Fruit fly (Drosophila melanogaster) whole organism, embryonic: ENCODE data around the gene CG11668.

Experiments
- Atf-2 ChIP-seq: fragments of 200-800 bp; sonication (Bioruptor generic); optimal IDR thresholded peaks from 2 replicates; lab custom pipeline; 2016; ENCODE audit warnings: missing biosample characterization, missing genetic modification characterization
- Bgb ChIP-seq: fragments of 200-800 bp; sonication (Bioruptor generic); IDR thresholded peaks from 2 replicates; pipeline ENCODE4 v1.3.6; 2022; ENCODE audit warnings: missing biosample characterization, missing genetic modification characterization; ENCODE audit not compliant: partially characterized antibody
- CG10462 ChIP-seq: fragments of 200-800 bp; sonication (Bioruptor generic); optimal IDR thresholded peaks from 2 replicates; lab custom pipeline; 2016; ENCODE audit warnings: missing biosample characterization, missing genetic modification characterization
- CG11560 ChIP-seq: fragments of 200-800 bp; sonication (Bioruptor generic); IDR thresholded peaks from 3 replicates; pipeline ENCODE4 v1.3.6; 2022; ENCODE audit warnings: missing biosample characterization, missing genetic modification characterization
- CG11695 ChIP-seq: fragments of 200-800 bp; sonication (Bioruptor generic); IDR thresholded peaks from 3 replicates; pipeline ENCODE4 v1.3.6; 2022; ENCODE audit warnings: missing biosample characterization, missing genetic modification characterization
- CG12942 ChIP-seq: fragments of 200-800 bp; sonication (Bioruptor generic); optimal IDR thresholded peaks from 3 replicates; lab custom pipeline; 2016; ENCODE audit warnings: missing biosample characterization, missing genetic modification characterization
- CG13123 ChIP-seq: fragments of 200-800 bp; sonication (Bioruptor generic); optimal IDR thresholded peaks from 2 replicates; lab custom pipeline; 2016; ENCODE audit warnings: missing biosample characterization, missing genetic modification characterization
- CG13894 ChIP-seq: fragments of 200-800 bp; sonication (Bioruptor generic); optimal IDR thresholded peaks from 3 replicates; lab custom pipeline; 2018; ENCODE audit warnings: missing biosample characterization, mild to moderate bottlenecking, missing genetic modification characterization, moderate library complexity
- CG1529 ChIP-seq: fragments of 200-800 bp; sonication (Bioruptor generic); optimal IDR thresholded peaks from 3 replicates; lab custom pipeline; 2018; ENCODE audit warnings: missing biosample characterization, missing genetic modification characterization
- CG17328 ChIP-seq: fragments of 200-800 bp; sonication (Bioruptor generic); IDR thresholded peaks from 2 replicates; pipeline ENCODE4 v1.3.6; 2022; ENCODE audit warnings: missing biosample characterization, missing genetic modification characterization
- CG18476 ChIP-seq: fragments of 200-800 bp; sonication (Bioruptor generic); optimal IDR thresholded peaks from 2 replicates; lab custom pipeline; 2016; ENCODE audit warnings: missing biosample characterization, mild to moderate bottlenecking, missing genetic modification characterization
- CG2120 ChIP-seq: fragments of 200-800 bp; sonication (Bioruptor generic); optimal IDR thresholded peaks from 3 replicates; lab custom pipeline; 2016; ENCODE audit warnings: missing biosample characterization, missing genetic modification characterization
- CG2129 ChIP-seq: fragments of 200-800 bp; sonication (Bioruptor generic); IDR thresholded peaks from 2 replicates; pipeline ENCODE4 v1.3.6; 2022; ENCODE audit warnings: missing biosample characterization, missing genetic modification characterization; ENCODE audit not compliant: partially characterized antibody
- CG42726 ChIP-seq: fragments of 200-800 bp; sonication (Bioruptor generic); IDR thresholded peaks from 2 replicates; pipeline ENCODE4 v1.3.6; 2022; ENCODE audit warnings: missing biosample characterization, missing genetic modification characterization; ENCODE audit not compliant: partially characterized antibody
- CG5180 ChIP-seq: fragments of 200-800 bp; sonication (Bioruptor generic); optimal IDR thresholded peaks from 3 replicates; lab custom pipeline; 2017; ENCODE audit warnings: missing biosample characterization, missing genetic modification characterization, mild to moderate bottlenecking, moderate library complexity, missing genetic modification reagents
- CG6765 ChIP-seq: fragments of 200-800 bp; sonication (Bioruptor generic); optimal IDR thresholded peaks from 3 replicates; lab custom pipeline; 2017; ENCODE audit warnings: missing biosample characterization, mild to moderate bottlenecking, missing genetic modification characterization
- CG8281 ChIP-seq: fragments of 200-800 bp; sonication (Bioruptor generic); optimal IDR thresholded peaks from 2 replicates; lab custom pipeline; 2018; ENCODE audit warnings: missing biosample characterization, mild to moderate bottlenecking, missing genetic modification characterization, moderate library complexity
- CG8388 ChIP-seq: fragments of 200-800 bp; sonication (Bioruptor generic); optimal IDR thresholded peaks from 2 replicates; lab custom pipeline; 2019; ENCODE audit warnings: missing biosample characterization, mild to moderate bottlenecking, missing genetic modification characterization, moderate library complexity
- CG9609 ChIP-seq: fragments of 200-800 bp; sonication (Bioruptor generic); optimal IDR thresholded peaks from 3 replicates; lab custom pipeline; 2016; ENCODE audit warnings: missing biosample characterization, missing genetic modification characterization
- CHES-1-like ChIP-seq: fragments of 200-800 bp; sonication (Bioruptor generic); optimal IDR thresholded peaks from 2 replicates; lab custom pipeline; 2016; ENCODE audit warnings: missing biosample characterization, missing genetic modification characterization
- D ChIP-seq, 2 experiments: fragments of 200-800 bp in 1 of 2; fragments of >200 bp in 1 of 2; sonication (Bioruptor generic) in 1 of 2; optimal IDR thresholded peaks; 2 replicates in 1 of 2; 3 replicates in 1 of 2; lab custom pipeline; 2017; ENCODE audit warnings: mild to moderate bottlenecking in 1 of 2, missing biosample characterization in 1 of 2, missing genetic modification characterization in 1 of 2, missing genetic modification reagents in 1 of 2
- Dbx ChIP-seq: fragments of 200-800 bp; sonication (Bioruptor generic); IDR thresholded peaks from 3 replicates; pipeline ENCODE4 v1.3.6; 2022; ENCODE audit warnings: missing biosample characterization, missing genetic modification characterization
- Dll ChIP-seq: fragments of 200-800 bp; sonication (Bioruptor generic); IDR thresholded peaks from 4 replicates; pipeline ENCODE4 v1.3.6; 2022; ENCODE audit warnings: missing biosample characterization, missing genetic modification characterization; ENCODE audit not compliant: partially characterized antibody
- Eip74EF ChIP-seq, 2 experiments: fragments of 200-800 bp in 1 of 2; fragments of >200 bp in 1 of 2; sonication (Bioruptor generic) in 1 of 2; optimal IDR thresholded peaks; 2 replicates each; lab custom pipeline; 2017 to 2019; ENCODE audit warnings: missing biosample characterization in 2 of 2, missing genetic modification characterization in 2 of 2, mild to moderate bottlenecking in 1 of 2, moderate library complexity in 1 of 2
- Fer2 ChIP-seq: fragments of 200-800 bp; sonication (Bioruptor generic); optimal IDR thresholded peaks from 2 replicates; lab custom pipeline; 2018; ENCODE audit warnings: missing biosample characterization, mild to moderate bottlenecking, missing genetic modification characterization, moderate library complexity
- Mrtf ChIP-seq: fragments of 200-800 bp; sonication (Bioruptor generic); IDR thresholded peaks from 3 replicates; pipeline ENCODE4 v1.3.6; 2022; ENCODE audit warnings: missing biosample characterization, missing genetic modification characterization
- Taf1 ChIP-seq: fragments of 200-800 bp; sonication (Bioruptor generic); IDR thresholded peaks from 2 replicates; pipeline ENCODE4 v1.3.6; 2022; ENCODE audit warnings: missing biosample characterization, missing genetic modification characterization
- bbx ChIP-seq: fragments of 200-800 bp; sonication (Bioruptor generic); IDR thresholded peaks from 2 replicates; pipeline ENCODE4 v1.3.6; 2022; ENCODE audit warnings: missing biosample characterization, missing genetic modification characterization; ENCODE audit not compliant: partially characterized antibody
- caup ChIP-seq: fragments of 200-800 bp; sonication (Bioruptor generic); optimal IDR thresholded peaks from 3 replicates; lab custom pipeline; 2017; ENCODE audit warnings: missing biosample characterization, mild to moderate bottlenecking, missing genetic modification characterization, moderate library complexity; ENCODE audit not compliant: severe bottlenecking
- dan ChIP-seq: fragments of 200-800 bp; sonication (Bioruptor generic); IDR thresholded peaks from 2 replicates; pipeline ENCODE4 v1.3.6; 2022; ENCODE audit warnings: missing biosample characterization, missing genetic modification characterization
- dm ChIP-seq: fragments of 200-800 bp; sonication (Bioruptor generic); optimal IDR thresholded peaks from 3 replicates; lab custom pipeline; 2016; ENCODE audit warnings: missing biosample characterization, missing genetic modification characterization
- dmrt11E ChIP-seq: fragments of 200-800 bp; sonication (Bioruptor generic); optimal IDR thresholded peaks from 3 replicates; lab custom pipeline; 2018; ENCODE audit warnings: missing biosample characterization, mild to moderate bottlenecking, missing genetic modification characterization, moderate library complexity
- fd64A ChIP-seq: fragments of 200-800 bp; sonication (Bioruptor generic); optimal IDR thresholded peaks from 3 replicates; lab custom pipeline; 2018; ENCODE audit warnings: missing biosample characterization, mild to moderate bottlenecking, missing genetic modification characterization
- fru ChIP-seq: fragments of >200 bp; optimal IDR thresholded peaks from 2 replicates; lab custom pipeline; 2017
- gt ChIP-seq: fragments of 200-800 bp; sonication (Bioruptor generic); IDR thresholded peaks from 2 replicates; pipeline ENCODE4 v1.3.6; 2022; ENCODE audit warnings: missing biosample characterization, missing genetic modification characterization
- ham ChIP-seq: fragments of 200-800 bp; sonication (Bioruptor generic); IDR thresholded peaks from 2 replicates; pipeline ENCODE4 v1.3.6; 2022; ENCODE audit warnings: missing biosample characterization, missing genetic modification characterization
- insv ChIP-seq, 2 experiments: fragments of 200-800 bp; sonication (Bioruptor generic); optimal IDR thresholded peaks; 3 replicates each; lab custom pipeline; 2016 to 2018; ENCODE audit warnings: missing biosample characterization in 2 of 2, missing genetic modification characterization in 2 of 2
- jigr1 ChIP-seq: fragments of 200-800 bp; sonication (Bioruptor generic); IDR thresholded peaks from 3 replicates; pipeline ENCODE4 v1.3.6; 2022; ENCODE audit warnings: missing biosample characterization, missing genetic modification characterization
- lola ChIP-seq, 3 experiments: fragments of >200 bp in 2 of 3; fragments of 200-800 bp in 1 of 3; sonication (Bioruptor generic) in 1 of 3; optimal IDR thresholded peaks; 2 replicates each; lab custom pipeline; 2017 to 2019; ENCODE audit warnings: missing biosample characterization in 3 of 3, missing genetic modification characterization in 3 of 3, mild to moderate bottlenecking in 1 of 3, moderate library complexity in 1 of 3
- luna ChIP-seq: fragments of 200-800 bp; sonication (Bioruptor generic); optimal IDR thresholded peaks from 2 replicates; lab custom pipeline; 2016; ENCODE audit warnings: missing biosample characterization, missing genetic modification characterization
- phol ChIP-seq: fragments of 200-800 bp; sonication (Bioruptor generic); optimal IDR thresholded peaks from 3 replicates; lab custom pipeline; 2018; ENCODE audit warnings: missing biosample characterization, mild to moderate bottlenecking, missing genetic modification characterization, moderate library complexity
- pum ChIP-seq: fragments of 200-800 bp; sonication (Bioruptor generic); optimal IDR thresholded peaks from 2 replicates; lab custom pipeline; 2016; ENCODE audit warnings: missing biosample characterization, missing genetic modification characterization
- row ChIP-seq: fragments of 200-800 bp; sonication (Bioruptor generic); IDR thresholded peaks from 3 replicates; pipeline ENCODE4 v1.3.6; 2022; ENCODE audit warnings: missing biosample characterization, missing genetic modification characterization
- sima ChIP-seq: fragments of 200-800 bp; sonication (Bioruptor generic); optimal IDR thresholded peaks from 2 replicates; lab custom pipeline; 2016; ENCODE audit warnings: missing biosample characterization, missing genetic modification characterization
- so ChIP-seq: fragments of 200-800 bp; sonication (Bioruptor generic); IDR thresholded peaks from 3 replicates; pipeline ENCODE4 v1.3.6; 2022; ENCODE audit warnings: missing biosample characterization, missing genetic modification characterization
- sqz ChIP-seq: fragments of 200-800 bp; sonication (Bioruptor generic); optimal IDR thresholded peaks from 3 replicates; lab custom pipeline; 2018; ENCODE audit warnings: missing biosample characterization, mild to moderate bottlenecking, missing genetic modification characterization
- ssp ChIP-seq: fragments of 200-800 bp; sonication (Bioruptor generic); IDR thresholded peaks from 2 replicates; pipeline ENCODE4 v1.3.6; 2022; ENCODE audit warnings: missing biosample characterization, missing genetic modification characterization
- wek ChIP-seq: fragments of 200-800 bp; sonication (Bioruptor generic); optimal IDR thresholded peaks from 3 replicates; lab custom pipeline; 2018; ENCODE audit warnings: missing biosample characterization, mild to moderate bottlenecking, missing genetic modification characterization, moderate library complexity
- wor ChIP-seq: fragments of 200-800 bp; sonication (Bioruptor generic); IDR thresholded peaks from 2 replicates; pipeline ENCODE4 v1.3.6; 2022; ENCODE audit warnings: missing biosample characterization, missing genetic modification characterization

The CG11668 gene

DNA sequence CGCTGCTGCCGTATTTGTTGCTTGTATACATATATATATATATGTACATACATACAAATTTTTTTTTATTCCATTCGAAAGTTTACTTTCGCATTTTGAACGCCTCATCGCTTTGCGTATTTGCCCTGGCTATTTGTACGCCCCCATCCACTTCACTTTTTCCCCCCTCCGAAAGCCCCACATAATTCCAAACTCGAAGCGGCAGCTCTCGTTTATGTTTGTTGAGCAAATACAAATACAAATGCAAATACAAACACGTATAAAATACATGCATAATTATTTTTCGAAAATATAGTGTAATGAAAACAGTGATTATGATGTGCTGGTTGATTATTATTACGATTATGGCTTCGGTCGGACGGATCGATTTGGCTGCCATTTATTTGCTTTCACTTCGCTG, 29.8 kb downstream of the CG11668 start (continued):
- TF ChIP-seq sima (GFP tag; lab: Kevin White, UChicago) (peak; percentile 49), D (optimal IDR thresholded peaks at IDR 0.05; lab: Kevin White, UChicago) (no peak), D (GFP tag; optimal IDR thresholded peaks at IDR 0.05; lab: Kevin White, UChicago) (peak; percentile 91), phol (tag; lab: Kevin White, UChicago) (peak; percentile 78), CG1529 (GFP tag; lab: Kevin White, UChicago) (peak; percentile 90), CG11560 (tag; lab: Robert Waterston, UW) (0 out of 3 replicates have a peak, but pooled peaks have one; percentile 30), CG8281 (tag; lab: Kevin White, UChicago) (peak; percentile 77), CG12942 (peak; percentile 78), Eip74EF (GFP tag; optimal IDR thresholded peaks at IDR 0.05; lab: Kevin White, UChicago) (peak in 1 of 2 experiments; percentile 90), so (0 out of 3 replicates have a peak, but pooled peaks have one; percentile 67), dmrt11E (tag; lab: Kevin White, UChicago) (peak; percentile 91), CG6765 (GFP tag; lab: Kevin White, UChicago) (peak; percentile 49), gt (GFP tag; lab: Robert Waterston, UW) (no peak), dan (no peak), Dbx (0 out of 3 replicates have a peak, but pooled peaks have one; percentile 36), caup (GFP tag; lab: Kevin White, UChicago) (peak; percentile 93), Dll (GFP tag; lab: Robert Waterston, UW) (no peak), lola (GFP tag; optimal IDR thresholded peaks at IDR 0.05; lab: Kevin White, UChicago) (peak in 1 of 3 experiments; percentile 87), CG18476 (GFP tag; lab: Kevin White, UChicago) (peak; percentile 76), CG13894 (no peak), fru (no peak), Atf-2 (peak; percentile 59), dm (GFP tag; lab: Kevin White, UChicago) (peak; percentile 1), wor (GFP tag; lab: Robert Waterston, UW) (no peak), Fer2 (tag; lab: Kevin White, UChicago) (peak; percentile 82), row (GFP tag; lab: Robert Waterston, UW) (no peak), CG8388 (GFP tag; lab: Kevin White, UChicago) (peak; percentile 88), CG10462 (GFP tag; lab: Kevin White, UChicago) (peak; percentile 45), fd64A (GFP tag; lab: Kevin White, UChicago) (peak; percentile 99), insv (GFP tag; optimal IDR thresholded peaks at IDR 0.05; lab: Kevin White, UChicago) (peak in 1 of 2 experiments; percentile 13), bbx (GFP tag; lab: Robert Waterston, UW) (no peak), CG11695 (GFP tag; lab: Robert Waterston, UW) (peak; percentile 34; the same call in 1 of the 3 replicates), CG13123 (GFP tag; lab: Kevin White, UChicago) (peak; percentile 80), wek (GFP tag; lab: Kevin White, UChicago) (peak; percentile 93), CG2129 (GFP tag; lab: Robert Waterston, UW) (no peak), ssp (GFP tag; lab: Robert Waterston, UW) (peak; percentile 35; the same call in 1 of the 2 replicates), sqz (GFP tag; lab: Kevin White, UChicago) (peak; percentile 93), jigr1 (GFP tag; lab: Robert Waterston, UW) (no peak), CG9609 (peak; percentile 46), luna (no peak), CHES-1-like (GFP tag; lab: Kevin White, UChicago) (peak; percentile 60), CG42726 (GFP tag; lab: Robert Waterston, UW) (no peak), Mrtf (GFP tag; lab: Robert Waterston, UW) (peak; percentile 75; the same call in 2 of the 3 replicates), ham (GFP tag; lab: Robert Waterston, UW) (no peak), Taf1 (GFP tag; lab: Robert Waterston, UW) (no peak), CG5180 (GFP tag; lab: Kevin White, UChicago) (peak; percentile 88), Bgb (no peak), CG2120 (GFP tag; lab: Kevin White, UChicago) (peak; percentile 24), CG17328 (peak; percentile 66), pum (peak; percentile 71)
